Worm (Caenorhabditis elegans) whole organism, L4 larva: ENCODE measurements around the gene ZK809.9.
A peak's percentile ranks its signal among the peaks of the same experiment; 100 is the strongest.

Experiments used
- F37D6.2 ChIP-seq: sonication (generic microtip); optimal IDR thresholded peaks from 2 replicates; lab custom pipeline; 2016; ENCODE audit warnings: mild to moderate bottlenecking, missing genetic modification characterization, missing compliant biosample characterization
- Y105C5A.15 ChIP-seq: fragments of 200-800 bp; sonication (Bioruptor generic); IDR thresholded peaks from 2 replicates; pipeline ENCODE4 v1.3.6; 2022; ENCODE audit warnings: missing genetic modification characterization, missing compliant biosample characterization
- Y75B8A.6 ChIP-seq: fragments of 200-800 bp; sonication (Bioruptor generic); IDR thresholded peaks from 2 replicates; pipeline ENCODE4 v1.3.6; 2022; ENCODE audit warnings: missing genetic modification reagents, missing genetic modification characterization, missing compliant biosample characterization
- ZK337.2 ChIP-seq: fragments of 200-800 bp; sonication (Bioruptor generic); IDR thresholded peaks from 2 replicates; pipeline ENCODE4 v1.3.6; 2022; ENCODE audit warnings: missing genetic modification reagents, missing genetic modification characterization, missing compliant biosample characterization
- ZK546.5 ChIP-seq, 2 experiments: sonication (generic microtip); optimal IDR thresholded peaks; 2 replicates each; lab custom pipeline; 2017; ENCODE audit warnings: missing biosample characterization in 2 of 2, missing genetic modification characterization in 2 of 2
- aha-1 ChIP-seq: fragments of 150-350 bp; peaks from one replicate; lab custom pipeline; 2014; ENCODE audit warnings: missing biosample characterization, missing genetic modification characterization
- aly-2 ChIP-seq: sonication (generic microtip); optimal IDR thresholded peaks from 2 replicates; lab custom pipeline; 2018; ENCODE audit warnings: missing biosample characterization, missing genetic modification characterization
- attf-4 ChIP-seq: sonication (generic microtip); optimal IDR thresholded peaks from 3 replicates; lab custom pipeline; 2017; ENCODE audit warnings: missing biosample characterization, missing genetic modification characterization
- ceh-20 ChIP-seq: fragments of 200-800 bp; sonication (Bioruptor generic); IDR thresholded peaks from 2 replicates; pipeline ENCODE4 v1.3.6; 2022; ENCODE audit warnings: missing genetic modification reagents, missing genetic modification characterization, missing compliant biosample characterization
- ceh-28 ChIP-seq: fragments of 150-350 bp; optimal IDR thresholded peaks from 2 replicates; lab custom pipeline; 2014; ENCODE audit warnings: missing biosample characterization, missing genetic modification reagents, missing genetic modification characterization
- ceh-32 ChIP-seq: sonication (generic microtip); optimal IDR thresholded peaks from 2 replicates; lab custom pipeline; 2016; ENCODE audit warnings: mild to moderate bottlenecking, missing genetic modification characterization, missing compliant biosample characterization; ENCODE audit not compliant: poor library complexity
- ceh-62 ChIP-seq: sonication (generic microtip); optimal IDR thresholded peaks from 2 replicates; lab custom pipeline; 2017; ENCODE audit warnings: missing biosample characterization, missing genetic modification characterization
- ceh-82 ChIP-seq: sonication (generic microtip); optimal IDR thresholded peaks from 2 replicates; lab custom pipeline; 2017; ENCODE audit warnings: missing biosample characterization, missing genetic modification characterization
- ctbp-1 ChIP-seq: fragments of 200-800 bp; sonication (Bioruptor generic); IDR thresholded peaks from 2 replicates; pipeline ENCODE4 v1.3.6; 2022; ENCODE audit warnings: missing genetic modification reagents, missing genetic modification characterization, missing compliant biosample characterization
- daf-19 ChIP-seq: fragments of 200-800 bp; sonication (Bioruptor generic); conservative IDR thresholded peaks from 2 replicates; pipeline ENCODE4 v1.3.6; 2022; ENCODE audit warnings: missing genetic modification characterization, missing compliant biosample characterization
- daf-8 ChIP-seq: fragments of 200-800 bp; sonication (Bioruptor generic); IDR thresholded peaks from 2 replicates; pipeline ENCODE4 v1.3.6; 2022; ENCODE audit warnings: missing genetic modification characterization, missing compliant biosample characterization
- dmd-6 ChIP-seq: fragments of 200-800 bp; sonication (Bioruptor generic); IDR thresholded peaks from 2 replicates; pipeline ENCODE4 v1.3.6; 2022; ENCODE audit warnings: missing genetic modification reagents, missing genetic modification characterization, missing compliant biosample characterization
- dmd-9 ChIP-seq: fragments of 200-800 bp; sonication (Bioruptor generic); IDR thresholded peaks from 2 replicates; pipeline ENCODE4 v1.3.6; 2022; ENCODE audit warnings: missing genetic modification reagents, missing genetic modification characterization, missing compliant biosample characterization
- egl-43 ChIP-seq: fragments of 200-800 bp; sonication (Bioruptor generic); IDR thresholded peaks from 2 replicates; pipeline ENCODE4 v1.3.6; 2022; ENCODE audit warnings: missing genetic modification reagents, missing genetic modification characterization, missing compliant biosample characterization
- hlh-11 ChIP-seq: fragments of 200-800 bp; sonication (Bioruptor generic); optimal IDR thresholded peaks from 2 replicates; lab custom pipeline; 2018; ENCODE audit warnings: mild to moderate bottlenecking, missing genetic modification characterization, missing compliant biosample characterization
- hlh-30 ChIP-seq: sonication (generic microtip); optimal IDR thresholded peaks from 2 replicates; lab custom pipeline; 2017; ENCODE audit warnings: antibody characterized with exemption, mild to moderate bottlenecking, missing genetic modification characterization, missing compliant biosample characterization; ENCODE audit not compliant: insufficient read depth
- lin-13 ChIP-seq: fragments of 150-350 bp; optimal IDR thresholded peaks from 2 replicates; lab custom pipeline; 2014; ENCODE audit warnings: missing biosample characterization, missing genetic modification reagents, missing genetic modification characterization
- madf-5 ChIP-seq, 2 experiments: fragments of 200-800 bp; sonication (Bioruptor generic); IDR thresholded peaks; 2 replicates each; pipeline ENCODE4 v1.3.6; 2022; ENCODE audit warnings: missing compliant biosample characterization in 2 of 2, missing genetic modification characterization in 2 of 2
- mdl-1 ChIP-seq, 2 experiments: fragments of 150-350 bp in 1 of 2; sonication (generic microtip) in 1 of 2; optimal IDR thresholded peaks; 2 replicates each; lab custom pipeline; 2014 to 2017; ENCODE audit warnings: missing biosample characterization in 2 of 2, missing genetic modification characterization in 2 of 2
- mdt-29 ChIP-seq: fragments of 200-800 bp; sonication (Bioruptor generic); IDR thresholded peaks from 2 replicates; pipeline ENCODE4 v1.3.6; 2022; ENCODE audit warnings: missing genetic modification reagents, missing genetic modification characterization, missing compliant biosample characterization
- mxl-3 ChIP-seq: fragments of 200-800 bp; sonication (Bioruptor generic); optimal IDR thresholded peaks from 2 replicates; lab custom pipeline; 2018; ENCODE audit warnings: mild to moderate bottlenecking, missing genetic modification characterization, missing compliant biosample characterization
- nhr-11 ChIP-seq: fragments of 150-350 bp; optimal IDR thresholded peaks from 2 replicates; lab custom pipeline; 2014; ENCODE audit warnings: missing biosample characterization, missing genetic modification characterization
- nhr-25 ChIP-seq: sonication (generic microtip); optimal IDR thresholded peaks from 2 replicates; lab custom pipeline; 2017; ENCODE audit warnings: missing genetic modification characterization, mild to moderate bottlenecking, missing compliant biosample characterization, antibody characterized with exemption, moderate library complexity, borderline replicate concordance; ENCODE audit not compliant: insufficient read depth
- nhr-28 ChIP-seq: fragments of 150-350 bp; optimal IDR thresholded peaks from 2 replicates; lab custom pipeline; 2014; ENCODE audit warnings: missing biosample characterization, missing genetic modification characterization
- nhr-48 ChIP-seq: sonication (generic microtip); optimal IDR thresholded peaks from 2 replicates; lab custom pipeline; 2016; ENCODE audit warnings: mild to moderate bottlenecking, missing genetic modification characterization, missing compliant biosample characterization
- nhr-76 ChIP-seq: fragments of 150-350 bp; optimal IDR thresholded peaks from 2 replicates; lab custom pipeline; 2014; ENCODE audit warnings: missing biosample characterization, missing genetic modification characterization
- nhr-77 ChIP-seq: fragments of 150-350 bp; optimal IDR thresholded peaks from 2 replicates; lab custom pipeline; 2014; ENCODE audit warnings: missing biosample characterization, missing genetic modification characterization
- pqm-1 ChIP-seq: sonication (generic microtip); optimal IDR thresholded peaks from 2 replicates; lab custom pipeline; 2017; ENCODE audit warnings: missing biosample characterization, missing genetic modification characterization
- sdz-12 ChIP-seq: fragments of 200-800 bp; sonication (Bioruptor generic); optimal IDR thresholded peaks from 2 replicates; lab custom pipeline; 2018; ENCODE audit warnings: mild to moderate bottlenecking, missing genetic modification characterization, missing compliant biosample characterization
- set-16 ChIP-seq: fragments of 200-800 bp; sonication (Bioruptor generic); IDR thresholded peaks from 2 replicates; pipeline ENCODE4 v1.3.6; 2022; ENCODE audit warnings: missing genetic modification reagents, missing genetic modification characterization, missing compliant biosample characterization
- skn-1 ChIP-seq: fragments of 150-350 bp; optimal IDR thresholded peaks from 2 replicates; lab custom pipeline; 2014; ENCODE audit warnings: missing biosample characterization, missing genetic modification characterization
- unc-39 ChIP-seq: sonication (generic microtip); optimal IDR thresholded peaks from 2 replicates; lab custom pipeline; 2017; ENCODE audit warnings: missing biosample characterization, missing genetic modification characterization
- unc-62 ChIP-seq, 3 experiments: fragments of 150-350 bp in 1 of 3; sonication (generic microtip); optimal IDR thresholded peaks in 2 of 3; peaks in 1 of 3; 1 replicate in 1 of 3; 2 replicates in 2 of 3; lab custom pipeline; 2014 to 2017; ENCODE audit warnings: missing biosample characterization in 3 of 3, missing genetic modification characterization in 3 of 3, missing genetic modification reagents in 3 of 3, missing genotype in 1 of 3
- zfp-3 ChIP-seq: fragments of 200-800 bp; sonication (Bioruptor generic); conservative IDR thresholded peaks from 2 replicates; pipeline ENCODE4 v1.3.6; 2022; ENCODE audit warnings: missing genetic modification reagents, missing genetic modification characterization, missing compliant biosample characterization

Gene ZK809.9

ce11 chrIV:11700100-11700499 is 35.0 kb downstream of the ZK809.9 start:
- TF ChIP-seq unc-62 (GFP tag; optimal IDR thresholded peaks at IDR 0.05 in 1 of 2; lab: Kevin White, UChicago) (peak in 1 of 2 experiments; percentile 16), unc-62 (tag; optimal IDR thresholded peaks at IDR 0.05; lab: Kevin White, UChicago) (no peak), daf-8 (no peak), nhr-76 (no peak), zfp-3 (GFP tag; lab: Robert Waterston, UW) (no peak), ceh-28 (no peak), ctbp-1 (GFP tag; lab: Robert Waterston, UW) (no peak), madf-5 (GFP tag; IDR thresholded peaks at IDR 0.05; lab: Robert Waterston, UW) (no peak), skn-1 (tag; lab: Kevin White, UChicago) (no peak), pqm-1 (tag; lab: Kevin White, UChicago) (no peak), hlh-30 (tag; lab: Kevin White, UChicago) (peak; percentile 20), nhr-11 (no peak), nhr-28 (tag; lab: Kevin White, UChicago) (peak; percentile 4), nhr-48 (tag; lab: Kevin White, UChicago) (no peak), egl-43 (no peak), F37D6.2 (tag; lab: Kevin White, UChicago) (no peak), daf-19 (GFP tag; lab: Robert Waterston, UW) (no peak), ZK546.5 (tag; optimal IDR thresholded peaks at IDR 0.05; lab: Kevin White, UChicago) (no peak), mxl-3 (GFP tag; lab: Kevin White, UChicago) (peak; percentile 58), nhr-25 (tag; lab: Kevin White, UChicago) (no peak)

ce11 chrIV:11700752-11701151 is 35.6 kb downstream of the ZK809.9 start, which contains the start of gene dpy-20:
Gene dpy-20 (minus strand): TSS chrIV:11700852.
- TF ChIP-seq zfp-3 (GFP tag; lab: Robert Waterston, UW) (no peak), dmd-6 (GFP tag; lab: Robert Waterston, UW) (no peak), Y75B8A.6 (GFP tag; lab: Robert Waterston, UW) (no peak), mdl-1 (tag; optimal IDR thresholded peaks at IDR 0.05; lab: Kevin White, UChicago) (no peak), unc-39 (tag; lab: Kevin White, UChicago) (no peak), dmd-9 (GFP tag; lab: Robert Waterston, UW) (no peak)
- TF ChIP-seq, all 104 proteins: peak for 0

ce11 chrIV:11701878-11702277 is 36.8 kb downstream of the ZK809.9 start:
- TF ChIP-seq hlh-11 (peak; percentile 47), nhr-76 (no peak), Y105C5A.15 (GFP tag; lab: Robert Waterston, UW) (no peak), nhr-28 (tag; lab: Kevin White, UChicago) (peak; percentile 16), ceh-20 (GFP tag; lab: Robert Waterston, UW) (no peak), set-16 (GFP tag; lab: Robert Waterston, UW) (no peak), hlh-30 (tag; lab: Kevin White, UChicago) (peak; percentile 19), nhr-25 (tag; lab: Kevin White, UChicago) (no peak), aly-2 (no peak), unc-62 (GFP tag; optimal IDR thresholded peaks at IDR 0.05 in 1 of 2; lab: Kevin White, UChicago) (peak in 1 of 2 experiments; percentile 33), unc-62 (tag; optimal IDR thresholded peaks at IDR 0.05; lab: Kevin White, UChicago) (no peak), nhr-48 (tag; lab: Kevin White, UChicago) (peak; percentile 12), aha-1 (tag; lab: Kevin White, UChicago) (peak; percentile 79)
- TF ChIP-seq, all 104 proteins: peak for 6

ce11 chrIV:11703685-11704296 is 38.7 kb downstream of the ZK809.9 start, which contains the start of the genes T22B3.3 and alg-3:
Gene T22B3.3 (minus strand): TSS chrIV:11703785.
Gene alg-3 (plus strand): TSS chrIV:11704246.
- no peak for TF ChIP-seq attf-4 (tag; lab: Kevin White, UChicago)
- TF ChIP-seq ZK337.2 (GFP tag; lab: Robert Waterston, UW): no peak
- no peak for TF ChIP-seq lin-13
- no peak for TF ChIP-seq nhr-77 (tag; lab: Kevin White, UChicago)
- TF ChIP-seq ceh-62: no peak
- TF ChIP-seq sdz-12 (GFP tag; lab: Kevin White, UChicago): no peak
- no peak for TF ChIP-seq ceh-82 (tag; lab: Kevin White, UChicago)
- no peak for TF ChIP-seq ceh-32 (tag; lab: Kevin White, UChicago)
- no peak for TF ChIP-seq mdt-29
- TF ChIP-seq nhr-48 (tag; lab: Kevin White, UChicago): no peak
- TF ChIP-seq, all 104 proteins: peak for 0
